Worm (Caenorhabditis elegans) whole organism, L4/young adult: ENCODE results near the gene F53E4.1.

Source experiments
- W03F9.2 ChIP-seq: fragments of 150-350 bp; optimal IDR thresholded peaks from 2 replicates; lab custom pipeline; 2014; ENCODE audit warnings: missing biosample characterization, missing genetic modification characterization
- dao-5 ChIP-seq: sonication (generic microtip); optimal IDR thresholded peaks from 2 replicates; lab custom pipeline; 2016; ENCODE audit warnings: missing genotype, missing genetic modification characterization, moderate library complexity, missing compliant biosample characterization
- him-1 ChIP-seq: sonication (generic microtip); optimal IDR thresholded peaks from 2 replicates; lab custom pipeline; 2016; ENCODE audit warnings: missing genotype, missing genetic modification reagents, missing genetic modification characterization, missing compliant biosample characterization

ce11 chrV:15715636-15716035 lies 47.5 kb upstream of the F53E4.1 start:
- TF ChIP-seq him-1 (tag; lab: Kevin White, UChicago) (no peak), dao-5 (tag; lab: Kevin White, UChicago) (no peak), W03F9.2 (tag; lab: Kevin White, UChicago) (no peak)
